Fruit fly (Drosophila melanogaster): ENCODE data around the gene x16.

x16 gene

dm6 chr2L:6956725-6957124 lies 36.7 kb upstream of the x16 start, which contains the start of the genes CG13775 and CG3430 (continued):
- TF ChIP-seq Deaf1 (tag; optimal IDR thresholded peaks at IDR 0.05) (no peak), wek (GFP tag; optimal IDR thresholded peaks at IDR 0.05) (no peak), MESR4 (GFP tag; optimal IDR thresholded peaks at IDR 0.05) (peak; percentile 49), toy (GFP tag; IDR thresholded peaks at IDR 0.05) (no peak), zen2 (GFP tag; IDR thresholded peaks at IDR 0.05; ENCODE audit: partially characterized antibody) (peak; percentile 40; the same call in 1 of the 3 replicates), jing (GFP tag; optimal IDR thresholded peaks at IDR 0.05) (no peak), Hmr (GFP tag; optimal IDR thresholded peaks at IDR 0.05) (no peak), CG34224 (GFP tag; IDR thresholded peaks at IDR 0.05; ENCODE audit: partially characterized antibody) (peak; percentile 71), CG13123 (GFP tag; optimal IDR thresholded peaks at IDR 0.05) (no peak), dpn (GFP tag; optimal IDR thresholded peaks at IDR 0.05) (peak; percentile 25 to 54), CG1832 (GFP tag; optimal IDR thresholded peaks at IDR 0.05) (no peak), lola (GFP tag; optimal IDR thresholded peaks at IDR 0.05) (no peak), CG12744 (GFP tag; optimal IDR thresholded peaks at IDR 0.05) (no peak), Ptx1 (GFP tag; IDR thresholded peaks at IDR 0.05) (no peak), exex (tag; optimal IDR thresholded peaks at IDR 0.05) (no peak), Kr (GFP tag; optimal IDR thresholded peaks at IDR 0.05) (no peak), Eip74EF (GFP tag; optimal IDR thresholded peaks at IDR 0.05) (no peak), CG9817 (tag; optimal IDR thresholded peaks at IDR 0.05) (peak; percentile 41), CG5953 (GFP tag; IDR thresholded peaks at IDR 0.05) (no peak), HmgD (GFP tag; optimal IDR thresholded peaks at IDR 0.05) (peak; percentile 39), da (GFP tag; optimal IDR thresholded peaks at IDR 0.05) (no peak), Atf3 (GFP tag; optimal IDR thresholded peaks at IDR 0.05) (no peak), Bgb (GFP tag; IDR thresholded peaks at IDR 0.05; ENCODE audit: partially characterized antibody) (peak; percentile 77), CG14441 (GFP tag; IDR thresholded peaks at IDR 0.05) (no peak), ap (GFP tag; IDR thresholded peaks at IDR 0.05) (no peak), CG6689 (GFP tag; IDR thresholded peaks at IDR 0.05) (no peak), CG11560 (tag; IDR thresholded peaks at IDR 0.05) (no peak), Pdp1 (GFP tag; optimal IDR thresholded peaks at IDR 0.05) (peak in 1 of 2 experiments; percentile 65), CG3163 (GFP tag; optimal IDR thresholded peaks at IDR 0.05) (no peak), CG2712 (tag; optimal IDR thresholded peaks at IDR 0.05) (no peak), insv (GFP tag; optimal IDR thresholded peaks at IDR 0.05) (peak in 1 of 2 experiments; percentile 7), CG4328 (GFP tag; optimal IDR thresholded peaks at IDR 0.05) (no peak), usp (GFP tag; optimal IDR thresholded peaks at IDR 0.05) (no peak), CG7357 (GFP tag; IDR thresholded peaks at IDR 0.05) (no peak), lmd (GFP tag; IDR thresholded peaks at IDR 0.05) (no peak), CG3847 (GFP tag; IDR thresholded peaks at IDR 0.05) (peak; percentile 24; the same call in 1 of the 2 replicates), Aef1 (GFP tag; IDR thresholded peaks at IDR 0.05) (no peak), Hand (GFP tag; optimal IDR thresholded peaks at IDR 0.05) (no peak), lbe (GFP tag; optimal IDR thresholded peaks at IDR 0.05) (no peak), prd (optimal IDR thresholded peaks at IDR 0.05) (no peak), prd (GFP tag; IDR thresholded peaks at IDR 0.05) (no peak), HLHmδ (GFP tag; optimal IDR thresholded peaks at IDR 0.05) (no peak), CG8089 (GFP tag; optimal IDR thresholded peaks at IDR 0.05) (no peak), trem (tag; optimal IDR thresholded peaks at IDR 0.05) (peak; percentile 23), kni (GFP tag; optimal IDR thresholded peaks at IDR 0.05) (no peak), CG11398 (GFP tag; optimal IDR thresholded peaks at IDR 0.05) (no peak), ken (GFP tag; IDR thresholded peaks at IDR 0.05) (0 out of 3 replicates have a peak, but pooled peaks have one; percentile 32), tna (GFP tag; IDR thresholded peaks at IDR 0.05; ENCODE audit: partially characterized antibody) (0 out of 2 replicates have a peak, but pooled peaks have one; percentile 30), PHDP (tag; optimal IDR thresholded peaks at IDR 0.05) (no peak), ranshi (GFP tag; IDR thresholded peaks at IDR 0.05) (no peak), Six4 (GFP tag; optimal IDR thresholded peaks at IDR 0.05) (no peak)

All from whole organism, embryonic.